Fruit fly (Drosophila melanogaster) whole organism, embryonic: ENCODE data around the gene CG5235.

Experiments used
- C15 ChIP-seq: fragments of 200-800 bp; sonication (Bioruptor generic); IDR thresholded peaks from 3 replicates; pipeline ENCODE4 v1.3.6; 2022; ENCODE audit warnings: missing biosample characterization, missing genetic modification characterization
- CG1024 ChIP-seq: fragments of 200-800 bp; sonication (Bioruptor generic); IDR thresholded peaks from 2 replicates; pipeline ENCODE4 v1.3.6; 2022; ENCODE audit warnings: missing biosample characterization, missing genetic modification characterization
- CG11085 ChIP-seq: fragments of 200-800 bp; sonication (Bioruptor generic); IDR thresholded peaks from 2 replicates; pipeline ENCODE4 v1.3.6; 2022; ENCODE audit warnings: missing biosample characterization, missing genetic modification characterization
- CG11560 ChIP-seq: fragments of 200-800 bp; sonication (Bioruptor generic); IDR thresholded peaks from 3 replicates; pipeline ENCODE4 v1.3.6; 2022; ENCODE audit warnings: missing biosample characterization, missing genetic modification characterization
- CG12942 ChIP-seq: fragments of 200-800 bp; sonication (Bioruptor generic); optimal IDR thresholded peaks from 3 replicates; lab custom pipeline; 2016; ENCODE audit warnings: missing biosample characterization, missing genetic modification characterization
- CG14710 ChIP-seq: fragments of 200-800 bp; sonication (Bioruptor generic); optimal IDR thresholded peaks from 3 replicates; lab custom pipeline; 2019; ENCODE audit warnings: missing biosample characterization, mild to moderate bottlenecking, missing genetic modification characterization, moderate library complexity
- CG15011 ChIP-seq: fragments of 200-800 bp; sonication (Bioruptor generic); optimal IDR thresholded peaks from 3 replicates; lab custom pipeline; 2018; ENCODE audit warnings: missing biosample characterization, mild to moderate bottlenecking, missing genetic modification characterization
- CG15073 ChIP-seq: fragments of 200-800 bp; sonication (Bioruptor generic); optimal IDR thresholded peaks from 2 replicates; lab custom pipeline; 2016; ENCODE audit warnings: missing biosample characterization, missing genetic modification characterization
- CG15479 ChIP-seq: fragments of 200-800 bp; sonication (Bioruptor generic); optimal IDR thresholded peaks from 3 replicates; lab custom pipeline; 2019; ENCODE audit warnings: missing biosample characterization, mild to moderate bottlenecking, missing genetic modification characterization, moderate library complexity
- CG15696 ChIP-seq: fragments of 200-800 bp; sonication (Bioruptor generic); optimal IDR thresholded peaks from 2 replicates; lab custom pipeline; 2019; ENCODE audit warnings: missing biosample characterization, mild to moderate bottlenecking, missing genetic modification characterization, moderate library complexity
- CG1647 ChIP-seq: fragments of 200-800 bp; sonication (Bioruptor generic); optimal IDR thresholded peaks from 3 replicates; lab custom pipeline; 2016; ENCODE audit warnings: missing biosample characterization, missing genetic modification characterization
- CG30403 ChIP-seq: fragments of 200-800 bp; sonication (Bioruptor generic); optimal IDR thresholded peaks from 3 replicates; lab custom pipeline; 2016; ENCODE audit warnings: missing biosample characterization, missing genetic modification characterization
- CG31441 ChIP-seq: fragments of 200-800 bp; sonication (Bioruptor generic); IDR thresholded peaks from 2 replicates; pipeline ENCODE4 v1.3.6; 2022; ENCODE audit warnings: missing biosample characterization, missing genetic modification characterization
- CG34422 ChIP-seq: fragments of 200-800 bp; sonication (Bioruptor generic); IDR thresholded peaks from 3 replicates; pipeline ENCODE4 v1.3.6; 2022; ENCODE audit warnings: missing biosample characterization, missing genetic modification characterization
- CG4360 ChIP-seq: fragments of 200-800 bp; sonication (Bioruptor generic); IDR thresholded peaks from 2 replicates; pipeline ENCODE4 v1.3.6; 2022; ENCODE audit warnings: missing biosample characterization, missing genetic modification characterization
- CG43689 ChIP-seq: fragments of 200-800 bp; sonication (Bioruptor generic); IDR thresholded peaks from 2 replicates; pipeline ENCODE4 v1.3.6; 2022; ENCODE audit warnings: missing biosample characterization, missing genetic modification characterization
- CG4404 ChIP-seq: fragments of 200-800 bp; sonication (Bioruptor generic); IDR thresholded peaks from 2 replicates; pipeline ENCODE4 v1.3.6; 2022; ENCODE audit warnings: missing biosample characterization, missing genetic modification characterization
- CG4617 ChIP-seq: fragments of 200-800 bp; sonication (Bioruptor generic); optimal IDR thresholded peaks from 3 replicates; lab custom pipeline; 2016; ENCODE audit warnings: missing biosample characterization, missing genetic modification characterization, borderline replicate concordance
- CG6272 ChIP-seq: fragments of 200-800 bp; sonication (Bioruptor generic); IDR thresholded peaks from 2 replicates; pipeline ENCODE4 v1.3.6; 2022; ENCODE audit warnings: missing biosample characterization, missing genetic modification characterization
- CG6654 ChIP-seq: fragments of 200-800 bp; sonication (Bioruptor generic); optimal IDR thresholded peaks from 2 replicates; lab custom pipeline; 2017; ENCODE audit warnings: missing biosample characterization, mild to moderate bottlenecking, missing genetic modification characterization
- CG7786 ChIP-seq: fragments of 200-800 bp; sonication (Bioruptor generic); optimal IDR thresholded peaks from 2 replicates; lab custom pipeline; 2016; ENCODE audit warnings: missing biosample characterization, missing genetic modification characterization
- CG7987 ChIP-seq: fragments of 200-800 bp; sonication (Bioruptor generic); optimal IDR thresholded peaks from 2 replicates; lab custom pipeline; 2018; ENCODE audit warnings: missing biosample characterization, mild to moderate bottlenecking, missing genetic modification characterization, moderate library complexity
- CG8478 ChIP-seq: fragments of >200 bp; optimal IDR thresholded peaks from 2 replicates; lab custom pipeline; 2018
- Chrac-16 ChIP-seq: fragments of 200-800 bp; sonication (Bioruptor generic); optimal IDR thresholded peaks from 3 replicates; lab custom pipeline; 2016; ENCODE audit warnings: missing biosample characterization, missing genetic modification characterization
- CoRest ChIP-seq: fragments of 200-800 bp; sonication (Bioruptor generic); optimal IDR thresholded peaks from 3 replicates; lab custom pipeline; 2018; ENCODE audit warnings: missing biosample characterization, mild to moderate bottlenecking, missing genetic modification characterization, moderate library complexity
- D19B ChIP-seq: fragments of 200-800 bp; sonication (Bioruptor generic); optimal IDR thresholded peaks from 2 replicates; lab custom pipeline; 2017; ENCODE audit warnings: missing biosample characterization, mild to moderate bottlenecking, missing genetic modification characterization
- Dbx ChIP-seq: fragments of 200-800 bp; sonication (Bioruptor generic); IDR thresholded peaks from 3 replicates; pipeline ENCODE4 v1.3.6; 2022; ENCODE audit warnings: missing biosample characterization, missing genetic modification characterization
- Dfd ChIP-seq, 2 experiments: fragments of >200 bp; optimal IDR thresholded peaks; 2 replicates each; lab custom pipeline; 2017; ENCODE audit warnings: missing biosample characterization in 2 of 2, missing genetic modification characterization in 2 of 2
- Dp ChIP-seq: fragments of 200-800 bp; sonication (Bioruptor generic); optimal IDR thresholded peaks from 2 replicates; lab custom pipeline; 2018; ENCODE audit warnings: missing biosample characterization, mild to moderate bottlenecking, missing genetic modification characterization, moderate library complexity
- H15 ChIP-seq: fragments of 200-800 bp; sonication (Bioruptor generic); IDR thresholded peaks from 3 replicates; pipeline ENCODE4 v1.3.6; 2022; ENCODE audit warnings: missing biosample characterization, missing genetic modification characterization
- Hsf ChIP-seq: fragments of 200-800 bp; sonication (Bioruptor generic); optimal IDR thresholded peaks from 3 replicates; lab custom pipeline; 2016; ENCODE audit warnings: missing biosample characterization, missing genetic modification characterization
- Lim3 ChIP-seq: fragments of 200-800 bp; sonication (Bioruptor generic); IDR thresholded peaks from 2 replicates; pipeline ENCODE4 v1.3.6; 2022; ENCODE audit warnings: missing biosample characterization, missing genetic modification characterization
- Lpt ChIP-seq: fragments of >200 bp; optimal IDR thresholded peaks from 2 replicates; lab custom pipeline; 2018; ENCODE audit warnings: missing biosample characterization, missing genetic modification characterization
- NFAT ChIP-seq: fragments of 200-800 bp; sonication (Bioruptor generic); IDR thresholded peaks from 2 replicates; pipeline ENCODE4 v1.3.6; 2022; ENCODE audit warnings: missing biosample characterization, missing genetic modification characterization
- Six4 ChIP-seq: fragments of 200-800 bp; sonication (Bioruptor generic); optimal IDR thresholded peaks from 2 replicates; lab custom pipeline; 2016; ENCODE audit warnings: missing biosample characterization, missing genetic modification characterization
- Ssrp ChIP-seq: fragments of 200-800 bp; sonication (Bioruptor generic); optimal IDR thresholded peaks from 2 replicates; lab custom pipeline; 2018; ENCODE audit warnings: missing biosample characterization, mild to moderate bottlenecking, missing genetic modification characterization, moderate library complexity
- TFAM ChIP-seq: fragments of 200-800 bp; sonication (Bioruptor generic); optimal IDR thresholded peaks from 2 replicates; lab custom pipeline; 2017; ENCODE audit warnings: missing biosample characterization, missing genetic modification characterization, inconsistent platforms
- al ChIP-seq: fragments of 200-800 bp; sonication (Bioruptor generic); IDR thresholded peaks from 2 replicates; pipeline ENCODE4 v1.3.6; 2022; ENCODE audit warnings: missing biosample characterization, missing genetic modification characterization
- aop ChIP-seq: fragments of 200-800 bp; sonication (Bioruptor generic); IDR thresholded peaks from 2 replicates; pipeline ENCODE4 v1.3.6; 2022; ENCODE audit warnings: missing biosample characterization, missing genetic modification characterization
- chm ChIP-seq: fragments of 200-800 bp; sonication (Bioruptor generic); IDR thresholded peaks from 2 replicates; pipeline ENCODE4 v1.3.6; 2022; ENCODE audit warnings: missing biosample characterization, missing genetic modification characterization
- ci ChIP-seq: fragments of 200-800 bp; sonication (Bioruptor generic); IDR thresholded peaks from 3 replicates; pipeline ENCODE4 v1.3.6; 2022; ENCODE audit warnings: missing biosample characterization, missing genetic modification characterization
- crol ChIP-seq: fragments of 200-800 bp; sonication (Bioruptor generic); IDR thresholded peaks from 2 replicates; pipeline ENCODE4 v1.3.6; 2022; ENCODE audit warnings: missing biosample characterization, missing genetic modification characterization
- grau ChIP-seq: fragments of 200-800 bp; optimal IDR thresholded peaks from 3 replicates; lab custom pipeline; 2019; ENCODE audit warnings: missing biosample characterization, mild to moderate bottlenecking, missing genetic modification characterization, moderate library complexity
- gt ChIP-seq: fragments of 200-800 bp; sonication (Bioruptor generic); IDR thresholded peaks from 2 replicates; pipeline ENCODE4 v1.3.6; 2022; ENCODE audit warnings: missing biosample characterization, missing genetic modification characterization
- hth ChIP-seq: fragments of >200 bp; optimal IDR thresholded peaks from 2 replicates; lab custom pipeline; 2017; ENCODE audit warnings: inconsistent platforms
- kay ChIP-seq: fragments of 200-800 bp; sonication (Bioruptor generic); optimal IDR thresholded peaks from 2 replicates; lab custom pipeline; 2016; ENCODE audit warnings: missing biosample characterization, missing genetic modification characterization
- luna ChIP-seq: fragments of 200-800 bp; sonication (Bioruptor generic); optimal IDR thresholded peaks from 2 replicates; lab custom pipeline; 2016; ENCODE audit warnings: missing biosample characterization, missing genetic modification characterization
- row ChIP-seq: fragments of 200-800 bp; sonication (Bioruptor generic); IDR thresholded peaks from 3 replicates; pipeline ENCODE4 v1.3.6; 2022; ENCODE audit warnings: missing biosample characterization, missing genetic modification characterization
- sd ChIP-seq: fragments of 200-800 bp; sonication (Bioruptor generic); optimal IDR thresholded peaks from 3 replicates; lab custom pipeline; 2018; ENCODE audit warnings: missing biosample characterization, mild to moderate bottlenecking, missing genetic modification characterization, moderate library complexity
- sens-2 ChIP-seq: fragments of 200-800 bp; sonication (Bioruptor generic); IDR thresholded peaks from 2 replicates; pipeline ENCODE4 v1.3.6; 2022; ENCODE audit warnings: missing biosample characterization, missing genetic modification characterization
- seq ChIP-seq: fragments of 200-800 bp; sonication (Bioruptor generic); IDR thresholded peaks from 2 replicates; pipeline ENCODE4 v1.3.6; 2022; ENCODE audit warnings: missing biosample characterization, missing genetic modification characterization
- sima ChIP-seq: fragments of 200-800 bp; sonication (Bioruptor generic); optimal IDR thresholded peaks from 2 replicates; lab custom pipeline; 2016; ENCODE audit warnings: missing biosample characterization, missing genetic modification characterization
- sr ChIP-seq: fragments of 200-800 bp; sonication (Bioruptor generic); IDR thresholded peaks from 3 replicates; pipeline ENCODE4 v1.3.6; 2022; ENCODE audit warnings: missing biosample characterization, missing genetic modification characterization
- tio ChIP-seq: fragments of 200-800 bp; sonication (Bioruptor generic); optimal IDR thresholded peaks from 2 replicates; lab custom pipeline; 2017; ENCODE audit warnings: missing biosample characterization, missing genetic modification characterization, inconsistent platforms

Gene CG5235

DNA sequence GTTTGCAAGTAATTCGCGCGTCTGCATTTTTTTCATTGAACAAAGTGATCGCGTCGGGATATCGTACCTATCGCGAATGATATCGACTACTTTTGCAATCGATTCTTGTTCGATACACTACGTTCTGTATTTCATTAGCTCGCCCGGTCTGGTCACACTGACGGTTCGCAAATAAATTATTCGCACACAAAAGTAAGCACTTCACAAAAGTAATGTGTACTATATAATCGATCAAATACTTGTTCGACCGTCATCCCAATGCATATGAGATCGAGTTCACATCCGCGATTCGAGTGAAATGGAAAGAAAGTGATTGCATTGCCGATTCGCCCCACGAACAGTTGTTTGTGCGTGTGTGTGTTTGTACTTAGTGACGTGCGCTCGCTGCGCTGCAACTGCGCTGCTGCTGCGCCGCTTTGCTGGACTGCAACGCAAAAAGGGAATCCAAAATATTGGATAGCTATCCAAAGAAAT is at the start of gene CG5235, which contains the start of gene ClC-c (continued):
- TF ChIP-seq Dfd (GFP tag; optimal IDR thresholded peaks at IDR 0.05; lab: Kevin White, UChicago) (no peak), row (GFP tag; lab: Robert Waterston, UW) (peak; percentile 7; the same call in 1 of the 3 replicates), kay (GFP tag; lab: Kevin White, UChicago) (no peak), CG6654 (GFP tag; lab: Kevin White, UChicago) (no peak), CG31441 (GFP tag; lab: Robert Waterston, UW) (no peak), Dp (GFP tag; lab: Kevin White, UChicago) (peak; percentile 65), Dbx (GFP tag; lab: Robert Waterston, UW) (no peak), sr (no peak), Ssrp (tag; lab: Kevin White, UChicago) (no peak), hth (no peak), ci (GFP tag; lab: Robert Waterston, UW) (peak; percentile 25; the same call in 1 of the 3 replicates), D19B (GFP tag; lab: Kevin White, UChicago) (no peak), CG1647 (GFP tag; lab: Kevin White, UChicago) (no peak), CG30403 (GFP tag; lab: Kevin White, UChicago) (no peak), CG4404 (GFP tag; lab: Robert Waterston, UW) (no peak), CG6272 (GFP tag; lab: Robert Waterston, UW) (no peak), NFAT (GFP tag; lab: Robert Waterston, UW) (no peak), CG4360 (GFP tag; lab: Robert Waterston, UW) (no peak), CG15479 (GFP tag; lab: Kevin White, UChicago) (no peak), Six4 (GFP tag; lab: Kevin White, UChicago) (no peak), CG11085 (GFP tag; lab: Robert Waterston, UW) (no peak), gt (GFP tag; lab: Robert Waterston, UW) (no peak), CG7987 (no peak), tio (GFP tag; lab: Kevin White, UChicago) (no peak), CG15011 (no peak), chm (GFP tag; lab: Robert Waterston, UW) (no peak), H15 (GFP tag; lab: Robert Waterston, UW) (no peak), sens-2 (GFP tag; lab: Robert Waterston, UW) (no peak), grau (tag; lab: Kevin White, UChicago) (no peak), CG11560 (tag; lab: Robert Waterston, UW) (peak; percentile 97), TFAM (GFP tag; lab: Kevin White, UChicago) (no peak), Lpt (GFP tag; lab: Kevin White, UChicago) (no peak), CG8478 (lab: Kevin White, UChicago) (no peak), sd (tag; lab: Kevin White, UChicago) (no peak), luna (GFP tag; lab: Kevin White, UChicago) (no peak), CG14710 (peak; percentile 45), CG15073 (GFP tag; lab: Kevin White, UChicago) (no peak), al (no peak), sima (GFP tag; lab: Kevin White, UChicago) (no peak), seq (GFP tag; lab: Robert Waterston, UW) (no peak), Lim3 (GFP tag; lab: Robert Waterston, UW) (no peak), CG12942 (GFP tag; lab: Kevin White, UChicago) (no peak), aop (GFP tag; lab: Robert Waterston, UW) (no peak), C15 (no peak), Hsf (GFP tag; lab: Kevin White, UChicago) (no peak), CG43689 (no peak), CoRest (tag; lab: Kevin White, UChicago) (no peak), Chrac-16 (GFP tag; lab: Kevin White, UChicago) (no peak), CG4617 (GFP tag; lab: Kevin White, UChicago) (peak; percentile 92), crol (GFP tag; lab: Robert Waterston, UW) (no peak), CG7786 (no peak), CG1024 (GFP tag; lab: Robert Waterston, UW) (no peak), CG15696 (no peak), CG34422 (GFP tag; lab: Robert Waterston, UW) (peak; percentile 23; the same call in 1 of the 3 replicates)
